Worm (Caenorhabditis elegans) whole organism, L3 larva: ENCODE data around the gene R04F11.2.

ENCODE experiments used
- R02D3.7 ChIP-seq: fragments of 150-350 bp; optimal IDR thresholded peaks from 2 replicates; lab custom pipeline; 2014; ENCODE audit warnings: missing biosample characterization, missing genetic modification characterization
- ZK546.5 ChIP-seq: sonication (generic microtip); optimal IDR thresholded peaks from 2 replicates; lab custom pipeline; 2017; ENCODE audit warnings: missing biosample characterization, missing genetic modification characterization
- aly-2 ChIP-seq: fragments of 150-350 bp; optimal IDR thresholded peaks from 2 replicates; lab custom pipeline; 2014; ENCODE audit warnings: missing biosample characterization, missing genetic modification characterization
- ama-1 ChIP-seq: fragments of 150-350 bp; optimal IDR thresholded peaks from 2 replicates; lab custom pipeline; 2018
- ceh-16 ChIP-seq: sonication (generic microtip); optimal IDR thresholded peaks from 2 replicates; lab custom pipeline; 2017; ENCODE audit warnings: missing biosample characterization, missing genetic modification characterization
- ceh-28 ChIP-seq: fragments of 150-350 bp; optimal IDR thresholded peaks from 2 replicates; lab custom pipeline; 2014; ENCODE audit warnings: missing biosample characterization, missing genetic modification reagents, missing genetic modification characterization
- ceh-82 ChIP-seq: fragments of 150-350 bp; optimal IDR thresholded peaks from 2 replicates; lab custom pipeline; 2014; ENCODE audit warnings: missing biosample characterization, missing genetic modification characterization
- ceh-9 ChIP-seq: sonication (generic microtip); optimal IDR thresholded peaks from 2 replicates; lab custom pipeline; 2018; ENCODE audit warnings: missing biosample characterization, missing genetic modification characterization
- egl-27 ChIP-seq: sonication (generic microtip); optimal IDR thresholded peaks from 4 replicates; lab custom pipeline; 2017; ENCODE audit warnings: missing biosample characterization, missing genetic modification reagents, missing genetic modification characterization
- egl-5 ChIP-seq: fragments of 150-350 bp; optimal IDR thresholded peaks from 2 replicates; lab custom pipeline; 2017; ENCODE audit warnings: missing biosample characterization, missing genetic modification reagents, missing genetic modification characterization, inconsistent platforms
- elt-1 ChIP-seq: fragments of 150-350 bp; optimal IDR thresholded peaks from 2 replicates; lab custom pipeline; 2014; ENCODE audit warnings: missing biosample characterization, missing genetic modification characterization
- elt-2 ChIP-seq: sonication (generic microtip); optimal IDR thresholded peaks from 2 replicates; lab custom pipeline; 2016; ENCODE audit warnings: missing genetic modification reagents, mild to moderate bottlenecking, missing genetic modification characterization, missing compliant biosample characterization
- elt-3 ChIP-seq, 3 experiments: fragments of 150-350 bp in 1 of 3; sonication (generic microtip) in 2 of 3; optimal IDR thresholded peaks; 2 replicates in 2 of 3; 4 replicates in 1 of 3; lab custom pipeline; 2014 to 2017; ENCODE audit warnings: missing biosample characterization in 3 of 3, missing genetic modification characterization in 3 of 3
- eor-1 ChIP-seq, 2 experiments: fragments of 150-350 bp; optimal IDR thresholded peaks; 2 replicates each; lab custom pipeline; 2014 to 2018; ENCODE audit warnings: missing biosample characterization in 2 of 2, missing genetic modification characterization in 2 of 2
- fkh-10 ChIP-seq: sonication (generic microtip); optimal IDR thresholded peaks from 2 replicates; lab custom pipeline; 2017; ENCODE audit warnings: missing biosample characterization, missing genetic modification reagents, missing genetic modification characterization
- fkh-2 ChIP-seq: fragments of 150-350 bp; optimal IDR thresholded peaks from 2 replicates; lab custom pipeline; 2014; ENCODE audit warnings: missing biosample characterization, missing genetic modification reagents, missing genetic modification characterization
- fos-1 ChIP-seq: fragments of 150-350 bp; optimal IDR thresholded peaks from 2 replicates; lab custom pipeline; 2014; ENCODE audit warnings: missing biosample characterization, missing genetic modification characterization
- hmg-11 ChIP-seq: sonication (generic microtip); optimal IDR thresholded peaks from 2 replicates; lab custom pipeline; 2016; ENCODE audit warnings: missing genetic modification characterization, missing compliant biosample characterization
- jun-1 ChIP-seq: fragments of 150-350 bp; optimal IDR thresholded peaks from 2 replicates; lab custom pipeline; 2014; ENCODE audit warnings: missing biosample characterization, missing genetic modification reagents, missing genetic modification characterization
- lin-15B ChIP-seq: fragments of 150-350 bp; optimal IDR thresholded peaks from 2 replicates; lab custom pipeline; 2014; ENCODE audit warnings: missing biosample characterization, missing genetic modification characterization
- lin-39 ChIP-seq: fragments of 150-350 bp; optimal IDR thresholded peaks from 2 replicates; lab custom pipeline; 2018; ENCODE audit warnings: missing biosample characterization, missing genetic modification reagents, missing genetic modification characterization
- lsy-12 ChIP-seq: sonication (generic microtip); optimal IDR thresholded peaks from 2 replicates; lab custom pipeline; 2016; ENCODE audit warnings: mild to moderate bottlenecking, missing genetic modification characterization, missing compliant biosample characterization
- mdl-1 ChIP-seq: fragments of 150-350 bp; optimal IDR thresholded peaks from 2 replicates; lab custom pipeline; 2014; ENCODE audit warnings: missing biosample characterization, missing genetic modification characterization
- nfya-1 ChIP-seq: sonication (generic microtip); optimal IDR thresholded peaks from 2 replicates; lab custom pipeline; 2017; ENCODE audit warnings: missing genetic modification characterization, mild to moderate bottlenecking, missing compliant biosample characterization, antibody characterized with exemption, moderate library complexity; ENCODE audit not compliant: insufficient read depth
- nhr-11 ChIP-seq: fragments of 150-350 bp; optimal IDR thresholded peaks from 2 replicates; lab custom pipeline; 2014; ENCODE audit warnings: missing biosample characterization, missing genetic modification characterization
- nhr-12 ChIP-seq: fragments of 150-350 bp; optimal IDR thresholded peaks from 2 replicates; lab custom pipeline; 2014; ENCODE audit warnings: missing biosample characterization, missing genetic modification characterization
- nhr-23 ChIP-seq: fragments of 150-350 bp; optimal IDR thresholded peaks from 2 replicates; lab custom pipeline; 2014; ENCODE audit warnings: missing biosample characterization, missing genetic modification reagents, missing genetic modification characterization
- nhr-237 ChIP-seq: fragments of 150-350 bp; optimal IDR thresholded peaks from 2 replicates; lab custom pipeline; 2014; ENCODE audit warnings: missing biosample characterization, missing genetic modification characterization
- nhr-25 ChIP-seq: sonication (generic microtip); optimal IDR thresholded peaks from 2 replicates; lab custom pipeline; 2017; ENCODE audit warnings: missing biosample characterization, missing genetic modification characterization
- nhr-28 ChIP-seq: fragments of 150-350 bp; optimal IDR thresholded peaks from 2 replicates; lab custom pipeline; 2014; ENCODE audit warnings: missing biosample characterization, missing genetic modification characterization
- nhr-43 ChIP-seq: sonication (generic microtip); optimal IDR thresholded peaks from 2 replicates; lab custom pipeline; 2016; ENCODE audit warnings: mild to moderate bottlenecking, missing genetic modification characterization, missing compliant biosample characterization; ENCODE audit not compliant: poor library complexity, severe bottlenecking
- nhr-67 ChIP-seq: fragments of 150-350 bp; optimal IDR thresholded peaks from 2 replicates; lab custom pipeline; 2014; ENCODE audit warnings: missing biosample characterization, missing genetic modification characterization
- nhr-76 ChIP-seq: fragments of 150-350 bp; sonication (generic microtip); optimal IDR thresholded peaks from 5 replicates; lab custom pipeline; 2014; ENCODE audit warnings: missing biosample characterization, missing genetic modification characterization
- nhr-77 ChIP-seq: fragments of 150-350 bp; optimal IDR thresholded peaks from 2 replicates; lab custom pipeline; 2014; ENCODE audit warnings: missing biosample characterization, missing genetic modification characterization
- pha-4 ChIP-seq: fragments of 150-350 bp; optimal IDR thresholded peaks from 2 replicates; lab custom pipeline; 2014; ENCODE audit warnings: missing biosample characterization, missing genetic modification reagents, missing genetic modification characterization
- pqm-1 ChIP-seq: fragments of 150-350 bp; optimal IDR thresholded peaks from 2 replicates; lab custom pipeline; 2017; ENCODE audit warnings: missing biosample characterization, missing genetic modification characterization, inconsistent platforms
- skn-1 ChIP-seq: fragments of 150-350 bp; optimal IDR thresholded peaks from 2 replicates; lab custom pipeline; 2014; ENCODE audit warnings: missing biosample characterization, missing genetic modification characterization
- tbx-2 ChIP-seq: sonication (generic microtip); optimal IDR thresholded peaks from 2 replicates; lab custom pipeline; 2016; ENCODE audit warnings: mild to moderate bottlenecking, missing genetic modification characterization, missing compliant biosample characterization
- unc-39 ChIP-seq: sonication (generic microtip); optimal IDR thresholded peaks from 4 replicates; lab custom pipeline; 2017; ENCODE audit warnings: missing biosample characterization, missing genetic modification characterization
- unc-62 ChIP-seq: fragments of 150-350 bp; sonication (generic microtip); optimal IDR thresholded peaks from 4 replicates; lab custom pipeline; 2014; ENCODE audit warnings: missing biosample characterization, missing genetic modification reagents, missing genetic modification characterization
- zag-1 ChIP-seq: fragments of 150-350 bp; optimal IDR thresholded peaks from 2 replicates; lab custom pipeline; 2014; ENCODE audit warnings: missing biosample characterization, missing genetic modification characterization
- ztf-11 ChIP-seq: fragments of 150-350 bp; optimal IDR thresholded peaks from 2 replicates; lab custom pipeline; 2014; ENCODE audit warnings: missing biosample characterization, missing genetic modification characterization
- ztf-4 ChIP-seq: fragments of 150-350 bp; optimal IDR thresholded peaks from 2 replicates; lab custom pipeline; 2014; ENCODE audit warnings: missing biosample characterization, missing genetic modification characterization

R04F11.2 gene

DNA sequence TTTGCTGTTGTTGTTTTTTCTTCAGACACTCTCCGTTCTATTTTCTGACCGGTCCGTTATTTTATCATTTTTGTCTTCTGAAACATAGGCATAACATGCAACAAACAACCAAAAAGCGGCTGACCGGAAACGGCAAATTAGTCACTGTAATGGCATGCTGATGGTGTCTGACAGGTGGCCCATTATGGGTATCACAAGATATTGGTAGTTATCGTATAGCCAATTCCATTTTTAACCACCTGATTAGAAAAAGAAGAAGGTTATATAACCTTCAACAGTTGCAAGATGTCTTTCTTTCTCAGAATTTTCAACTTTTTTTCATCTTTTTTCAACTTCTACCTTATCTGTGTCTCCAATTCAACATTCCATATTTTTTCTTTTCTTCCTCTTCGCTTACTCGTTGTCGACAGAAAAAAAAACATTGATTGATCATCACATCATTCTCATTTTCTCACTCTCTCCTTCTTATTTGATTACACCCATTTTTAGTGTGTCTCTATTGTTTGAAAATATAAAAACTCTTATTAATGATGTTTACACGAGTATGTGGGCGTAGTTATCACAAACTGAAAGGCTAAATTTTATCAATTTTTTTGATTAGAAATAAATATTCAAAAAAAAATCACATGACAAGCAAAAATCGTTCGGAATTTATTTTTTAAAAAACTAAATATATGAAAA lies 17.3 kb upstream of the R04F11.2 start:
- TF ChIP-seq unc-62 (GFP tag; lab: Kevin White, UChicago) (no peak), nfya-1 (tag; lab: Kevin White, UChicago) (no peak), unc-39 (tag; lab: Kevin White, UChicago) (no peak), ztf-4 (tag; lab: Kevin White, UChicago) (no peak), lsy-12 (no peak), ZK546.5 (no peak), pqm-1 (peak; percentile 13), fkh-2 (tag; lab: Kevin White, UChicago) (no peak), ceh-9 (tag; lab: Kevin White, UChicago) (no peak), hmg-11 (no peak), nhr-25 (tag; lab: Kevin White, UChicago) (peak; percentile 6), lin-15B (tag; lab: Kevin White, UChicago) (no peak), pha-4 (peak; percentile 73), nhr-237 (no peak), elt-1 (tag; lab: Kevin White, UChicago) (no peak), elt-2 (tag; lab: Kevin White, UChicago) (peak; percentile 75), mdl-1 (tag; lab: Kevin White, UChicago) (no peak), ama-1 (lab: Kevin White, UChicago) (peak; percentile 3), tbx-2 (tag; lab: Kevin White, UChicago) (no peak), nhr-23 (tag; lab: Kevin White, UChicago) (peak; percentile 24), nhr-76 (tag; lab: Kevin White, UChicago) (no peak)

ce11 chrV:12301985-12302591 lies 16.1 kb upstream of the R04F11.2 start, which contains the start of the genes frm-7 and F55C5.17:
frm-7 (plus strand) TSS chrV:12302484.
F55C5.17 (plus strand) TSS chrV:12302541.
- TF ChIP-seq fos-1 (tag; lab: Kevin White, UChicago) (no peak), R02D3.7 (no peak), elt-2 (tag; lab: Kevin White, UChicago) (peak; percentile 90), pha-4 (peak; percentile 12), pqm-1 (peak; percentile 63)

ce11 chrV:12303453-12304077 lies 14.6 kb upstream of the R04F11.2 start:
- TF ChIP-seq hmg-11 = peak; percentile 100
- no peak for TF ChIP-seq unc-39 (tag; lab: Kevin White, UChicago)
- peak; percentile 37 for TF ChIP-seq ceh-16 (tag; lab: Kevin White, UChicago)
- peak; percentile 80 for TF ChIP-seq skn-1 (tag; lab: Kevin White, UChicago)
- TF ChIP-seq ztf-11 (tag; lab: Kevin White, UChicago) = peak; percentile 42
- peak; percentile 71 for TF ChIP-seq ztf-4 (tag; lab: Kevin White, UChicago)
- TF ChIP-seq mdl-1 (tag; lab: Kevin White, UChicago) = no peak
- TF ChIP-seq nhr-23 (tag; lab: Kevin White, UChicago) = peak; percentile 70
- peak; percentile 95 for TF ChIP-seq tbx-2 (tag; lab: Kevin White, UChicago)
- peak; percentile 58 for TF ChIP-seq egl-5 (tag; lab: Kevin White, UChicago)
- TF ChIP-seq ZK546.5 = peak; percentile 7
- no peak for TF ChIP-seq ceh-9 (tag; lab: Kevin White, UChicago)
- peak; percentile 67 for TF ChIP-seq zag-1 (tag; lab: Kevin White, UChicago)
- TF ChIP-seq R02D3.7 = peak; percentile 69
- TF ChIP-seq unc-62 (GFP tag; lab: Kevin White, UChicago) = peak; percentile 13
- TF ChIP-seq nhr-43 = peak; percentile 97
- TF ChIP-seq nhr-25 (tag; lab: Kevin White, UChicago) = peak; percentile 70
- TF ChIP-seq ama-1 (lab: Kevin White, UChicago) = peak; percentile 88
- peak; percentile 1 for TF ChIP-seq egl-27
- peak; percentile 70 for TF ChIP-seq nfya-1 (tag; lab: Kevin White, UChicago)
- TF ChIP-seq nhr-11 (tag; lab: Kevin White, UChicago) = peak; percentile 26
- peak; percentile 16 for TF ChIP-seq elt-1 (tag; lab: Kevin White, UChicago)
- TF ChIP-seq nhr-76 (tag; lab: Kevin White, UChicago) = peak; percentile 79
- no peak for TF ChIP-seq eor-1 (tag; optimal IDR thresholded peaks at IDR 0.05; lab: Kevin White, UChicago)
- TF ChIP-seq lin-15B (tag; lab: Kevin White, UChicago) = peak; percentile 35
- TF ChIP-seq ceh-28 = peak; percentile 46
- peak; percentile 19 for TF ChIP-seq pqm-1
- TF ChIP-seq lin-39 (tag; lab: Kevin White, UChicago) = peak; percentile 89
- TF ChIP-seq fkh-2 (tag; lab: Kevin White, UChicago) = no peak
- TF ChIP-seq nhr-67 = peak; percentile 6
- TF ChIP-seq nhr-12 (tag; lab: Kevin White, UChicago) = peak; percentile 4
- TF ChIP-seq elt-2 (tag; lab: Kevin White, UChicago) = peak; percentile 63
- TF ChIP-seq nhr-28 = peak; percentile 56
- TF ChIP-seq aly-2 = peak; percentile 82
- TF ChIP-seq nhr-77 (tag; lab: Kevin White, UChicago) = peak; percentile 75
- peak; percentile 66 for TF ChIP-seq jun-1 (tag; lab: Kevin White, UChicago)
- TF ChIP-seq ceh-82 = peak; percentile 94
- TF ChIP-seq fkh-10 (GFP tag; lab: Kevin White, UChicago) = peak; percentile 45
- no peak for TF ChIP-seq nhr-237
- peak in 2 of 3 experiments; percentile 28 to 77 for TF ChIP-seq elt-3 (tag; optimal IDR thresholded peaks at IDR 0.05; lab: Kevin White, UChicago)
- TF ChIP-seq fos-1 (tag; lab: Kevin White, UChicago) = no peak
